Fruit fly (Drosophila melanogaster) whole organism, embryonic: ENCODE results near the gene wapl.

Experiments
- B-H1 ChIP-seq: fragments of 200-800 bp; sonication (Bioruptor generic); IDR thresholded peaks from 3 replicates; pipeline ENCODE4 v1.3.6; 2022; ENCODE audit warnings: missing biosample characterization, missing genetic modification characterization
- CG10565 ChIP-seq: fragments of 200-800 bp; sonication (Bioruptor generic); optimal IDR thresholded peaks from 3 replicates; lab custom pipeline; 2016; ENCODE audit warnings: missing biosample characterization, mild to moderate bottlenecking, missing genetic modification characterization
- CG10979 ChIP-seq: fragments of 200-800 bp; sonication (Bioruptor generic); optimal IDR thresholded peaks from 2 replicates; lab custom pipeline; 2018; ENCODE audit warnings: missing biosample characterization, mild to moderate bottlenecking, missing genetic modification characterization, moderate library complexity
- CG11696 ChIP-seq: fragments of 200-800 bp; sonication (Bioruptor generic); IDR thresholded peaks from 2 replicates; pipeline ENCODE4 v1.3.6; 2022; ENCODE audit warnings: missing biosample characterization, missing genetic modification characterization
- CG12155 ChIP-seq: fragments of 200-800 bp; sonication (Bioruptor generic); optimal IDR thresholded peaks from 3 replicates; lab custom pipeline; 2016; ENCODE audit warnings: missing biosample characterization, missing genetic modification characterization
- CG13775 ChIP-seq: fragments of 200-800 bp; sonication (Bioruptor generic); optimal IDR thresholded peaks from 3 replicates; lab custom pipeline; 2017; ENCODE audit warnings: missing biosample characterization, mild to moderate bottlenecking, missing genetic modification characterization
- CG14441 ChIP-seq: fragments of 200-800 bp; sonication (Bioruptor generic); IDR thresholded peaks from 2 replicates; pipeline ENCODE4 v1.3.6; 2022; ENCODE audit warnings: missing biosample characterization, missing genetic modification characterization
- CG15514 ChIP-seq: fragments of 200-800 bp; sonication (Bioruptor generic); optimal IDR thresholded peaks from 3 replicates; lab custom pipeline; 2017; ENCODE audit warnings: missing biosample characterization, missing genetic modification characterization, mild to moderate bottlenecking, moderate library complexity, missing genetic modification reagents
- CG16815 ChIP-seq: fragments of 200-800 bp; sonication (Bioruptor generic); optimal IDR thresholded peaks from 3 replicates; lab custom pipeline; 2017; ENCODE audit warnings: missing biosample characterization, mild to moderate bottlenecking, missing genetic modification characterization
- CG17568 ChIP-seq: fragments of 200-800 bp; sonication (Bioruptor generic); optimal IDR thresholded peaks from 2 replicates; lab custom pipeline; 2018; ENCODE audit warnings: missing biosample characterization, mild to moderate bottlenecking, missing genetic modification characterization, moderate library complexity
- CG2678 ChIP-seq: fragments of 200-800 bp; sonication (Bioruptor generic); optimal IDR thresholded peaks from 3 replicates; lab custom pipeline; 2019; ENCODE audit warnings: missing biosample characterization, mild to moderate bottlenecking, missing genetic modification characterization, moderate library complexity
- CG30020 ChIP-seq: fragments of 200-800 bp; optimal IDR thresholded peaks from 2 replicates; lab custom pipeline; 2019; ENCODE audit warnings: missing biosample characterization, mild to moderate bottlenecking, missing genetic modification characterization, moderate library complexity
- CG31365 ChIP-seq: fragments of 200-800 bp; sonication (Bioruptor generic); optimal IDR thresholded peaks from 2 replicates; lab custom pipeline; 2018; ENCODE audit warnings: missing biosample characterization, mild to moderate bottlenecking, missing genetic modification characterization
- CG31441 ChIP-seq: fragments of 200-800 bp; sonication (Bioruptor generic); IDR thresholded peaks from 2 replicates; pipeline ENCODE4 v1.3.6; 2022; ENCODE audit warnings: missing biosample characterization, missing genetic modification characterization
- CG32772 ChIP-seq: fragments of 200-800 bp; sonication (Bioruptor generic); IDR thresholded peaks from 2 replicates; pipeline ENCODE4 v1.3.6; 2022; ENCODE audit warnings: missing biosample characterization, missing genetic modification characterization
- CG34376 ChIP-seq: fragments of 200-800 bp; sonication (Bioruptor generic); optimal IDR thresholded peaks from 2 replicates; lab custom pipeline; 2018; ENCODE audit warnings: missing biosample characterization, mild to moderate bottlenecking, missing genetic modification characterization
- CG3995 ChIP-seq: fragments of 200-800 bp; sonication (Bioruptor generic); optimal IDR thresholded peaks from 3 replicates; lab custom pipeline; 2016; ENCODE audit warnings: missing biosample characterization, missing genetic modification characterization
- CG4404 ChIP-seq: fragments of 200-800 bp; sonication (Bioruptor generic); IDR thresholded peaks from 2 replicates; pipeline ENCODE4 v1.3.6; 2022; ENCODE audit warnings: missing biosample characterization, missing genetic modification characterization
- CG5245 ChIP-seq: fragments of 200-800 bp; sonication (Bioruptor generic); optimal IDR thresholded peaks from 3 replicates; lab custom pipeline; 2016; ENCODE audit warnings: missing biosample characterization, missing genetic modification characterization
- CG7556 ChIP-seq: fragments of 200-800 bp; sonication (Bioruptor generic); optimal IDR thresholded peaks from 2 replicates; lab custom pipeline; 2017; ENCODE audit warnings: missing biosample characterization, mild to moderate bottlenecking, missing genetic modification characterization
- HLH3B ChIP-seq: fragments of 200-800 bp; sonication (Bioruptor generic); IDR thresholded peaks from 2 replicates; pipeline ENCODE4 v1.3.6; 2022; ENCODE audit warnings: missing biosample characterization, missing genetic modification characterization
- HLH4C ChIP-seq: fragments of 200-800 bp; sonication (Bioruptor generic); IDR thresholded peaks from 3 replicates; pipeline ENCODE4 v1.3.6; 2022; ENCODE audit warnings: missing biosample characterization, missing genetic modification characterization; ENCODE audit not compliant: partially characterized antibody
- HLH54F ChIP-seq: fragments of 200-800 bp; sonication (Bioruptor generic); optimal IDR thresholded peaks from 3 replicates; lab custom pipeline; 2016; ENCODE audit warnings: missing biosample characterization, missing genetic modification characterization
- Hand ChIP-seq: fragments of 200-800 bp; sonication (Bioruptor generic); optimal IDR thresholded peaks from 2 replicates; lab custom pipeline; 2017; ENCODE audit warnings: mild to moderate bottlenecking, missing biosample characterization, missing genetic modification reagents, missing genetic modification characterization
- Hmr ChIP-seq: fragments of 200-800 bp; sonication (Bioruptor generic); optimal IDR thresholded peaks from 3 replicates; lab custom pipeline; 2017; ENCODE audit warnings: mild to moderate bottlenecking, missing biosample characterization, missing genetic modification reagents, missing genetic modification characterization
- NC2β ChIP-seq: fragments of 200-800 bp; sonication (Bioruptor generic); optimal IDR thresholded peaks from 2 replicates; lab custom pipeline; 2016; ENCODE audit warnings: missing biosample characterization, missing genetic modification characterization
- Opbp ChIP-seq: fragments of 200-800 bp; sonication (Bioruptor generic); IDR thresholded peaks from 3 replicates; pipeline ENCODE4 v1.3.6; 2022; ENCODE audit warnings: missing biosample characterization, missing genetic modification characterization; ENCODE audit not compliant: partially characterized antibody
- ap ChIP-seq: fragments of 200-800 bp; sonication (Bioruptor generic); IDR thresholded peaks from 2 replicates; pipeline ENCODE4 v1.3.6; 2022; ENCODE audit warnings: missing biosample characterization, missing genetic modification characterization
- chif ChIP-seq, 2 experiments: fragments of 200-800 bp; sonication (Bioruptor generic); optimal IDR thresholded peaks; 3 replicates each; lab custom pipeline; 2016; ENCODE audit warnings: missing biosample characterization in 2 of 2, missing genetic modification characterization in 2 of 2
- ci ChIP-seq: fragments of 200-800 bp; sonication (Bioruptor generic); IDR thresholded peaks from 3 replicates; pipeline ENCODE4 v1.3.6; 2022; ENCODE audit warnings: missing biosample characterization, missing genetic modification characterization
- dati ChIP-seq: fragments of 200-800 bp; sonication (Bioruptor generic); IDR thresholded peaks from 2 replicates; pipeline ENCODE4 v1.3.6; 2022; ENCODE audit warnings: missing biosample characterization, missing genetic modification characterization
- eyg ChIP-seq: fragments of 200-800 bp; sonication (Bioruptor generic); optimal IDR thresholded peaks from 3 replicates; lab custom pipeline; 2016; ENCODE audit warnings: missing biosample characterization, missing genetic modification characterization
- grn ChIP-seq: fragments of 200-800 bp; sonication (Bioruptor generic); optimal IDR thresholded peaks from 3 replicates; lab custom pipeline; 2017; ENCODE audit warnings: missing biosample characterization, missing genetic modification characterization
- gsb-n ChIP-seq: fragments of 200-800 bp; sonication (Bioruptor generic); optimal IDR thresholded peaks from 3 replicates; lab custom pipeline; 2018; ENCODE audit warnings: missing biosample characterization, mild to moderate bottlenecking, missing genetic modification characterization
- ham ChIP-seq: fragments of 200-800 bp; sonication (Bioruptor generic); IDR thresholded peaks from 2 replicates; pipeline ENCODE4 v1.3.6; 2022; ENCODE audit warnings: missing biosample characterization, missing genetic modification characterization
- hb ChIP-seq: fragments of 200-800 bp; sonication (Bioruptor generic); IDR thresholded peaks from 3 replicates; pipeline ENCODE4 v1.3.6; 2022; ENCODE audit warnings: missing biosample characterization, missing genetic modification characterization; ENCODE audit not compliant: partially characterized antibody
- lilli ChIP-seq: fragments of 200-800 bp; sonication (Bioruptor generic); optimal IDR thresholded peaks from 3 replicates; lab custom pipeline; 2016; ENCODE audit warnings: missing biosample characterization, missing genetic modification characterization
- luna ChIP-seq: fragments of 200-800 bp; sonication (Bioruptor generic); optimal IDR thresholded peaks from 2 replicates; lab custom pipeline; 2016; ENCODE audit warnings: missing biosample characterization, missing genetic modification characterization
- nerfin-2 ChIP-seq: fragments of 200-800 bp; sonication (Bioruptor generic); IDR thresholded peaks from 2 replicates; pipeline ENCODE4 v1.3.6; 2022; ENCODE audit warnings: missing biosample characterization, missing genetic modification characterization; ENCODE audit not compliant: partially characterized antibody
- nmo ChIP-seq: fragments of 200-800 bp; sonication (Bioruptor generic); optimal IDR thresholded peaks from 2 replicates; lab custom pipeline; 2018; ENCODE audit warnings: missing biosample characterization, mild to moderate bottlenecking, missing genetic modification characterization, moderate library complexity
- pb ChIP-seq: fragments of 200-800 bp; sonication (Bioruptor generic); optimal IDR thresholded peaks from 3 replicates; lab custom pipeline; 2016; ENCODE audit warnings: missing biosample characterization, missing genetic modification characterization
- phol ChIP-seq: fragments of 200-800 bp; sonication (Bioruptor generic); optimal IDR thresholded peaks from 3 replicates; lab custom pipeline; 2018; ENCODE audit warnings: missing biosample characterization, mild to moderate bottlenecking, missing genetic modification characterization, moderate library complexity
- prd ChIP-seq, 3 experiments: fragments of >200 bp in 2 of 3; fragments of 200-800 bp in 1 of 3; sonication (Bioruptor generic) in 1 of 3; optimal IDR thresholded peaks in 2 of 3; IDR thresholded peaks in 1 of 3; 2 replicates in 2 of 3; 3 replicates in 1 of 3; pipeline versions ENCODE4 v1.3.6 to Lab custom; 2017 to 2022; ENCODE audit warnings: missing biosample characterization in 1 of 3, missing genetic modification characterization in 1 of 3
- ranshi ChIP-seq: fragments of 200-800 bp; sonication (Bioruptor generic); IDR thresholded peaks from 2 replicates; pipeline ENCODE4 v1.3.6; 2022; ENCODE audit warnings: missing biosample characterization, missing genetic modification characterization
- rib ChIP-seq: fragments of 200-800 bp; sonication (Bioruptor generic); IDR thresholded peaks from 2 replicates; pipeline ENCODE4 v1.3.6; 2022; ENCODE audit warnings: missing biosample characterization, missing genetic modification characterization
- shn ChIP-seq: fragments of 200-800 bp; sonication (Bioruptor generic); optimal IDR thresholded peaks from 3 replicates; lab custom pipeline; 2016; ENCODE audit warnings: missing biosample characterization, missing genetic modification characterization
- sr ChIP-seq: fragments of 200-800 bp; sonication (Bioruptor generic); IDR thresholded peaks from 3 replicates; pipeline ENCODE4 v1.3.6; 2022; ENCODE audit warnings: missing biosample characterization, missing genetic modification characterization
- wdn ChIP-seq: fragments of 200-800 bp; sonication (Bioruptor generic); IDR thresholded peaks from 2 replicates; pipeline ENCODE4 v1.3.6; 2022; ENCODE audit warnings: missing biosample characterization, missing genetic modification characterization

Gene wapl

dm6 chrX:2145690-2146470 is 12.9 kb downstream of the wapl start (continued):
- no peak for TF ChIP-seq ham (GFP tag; lab: Robert Waterston, UW)
- no peak for TF ChIP-seq ap
- peak in 1 of 2 experiments; percentile 19 for TF ChIP-seq chif (GFP tag; optimal IDR thresholded peaks at IDR 0.05; lab: Kevin White, UChicago)
- TF ChIP-seq CG7556 = peak; percentile 50
- peak; percentile 69 for TF ChIP-seq HLH4C
- TF ChIP-seq sr = no peak
- peak; percentile 16; the same call in 1 of the 2 replicates for TF ChIP-seq CG14441 (GFP tag; lab: Robert Waterston, UW)
- peak; percentile 3 for TF ChIP-seq CG5245 (GFP tag; lab: Kevin White, UChicago)
- 0 out of 2 replicates have a peak, but pooled peaks have one; percentile 20 for TF ChIP-seq wdn (GFP tag; lab: Robert Waterston, UW)
- TF ChIP-seq CG32772 (GFP tag; lab: Robert Waterston, UW) = no peak
- peak; percentile 19 for TF ChIP-seq pb
- peak; percentile 73 for TF ChIP-seq CG3995
- no peak for TF ChIP-seq CG10565 (GFP tag; lab: Kevin White, UChicago)
- no peak for TF ChIP-seq CG11696 (GFP tag; lab: Robert Waterston, UW)
- peak; percentile 37 for TF ChIP-seq lilli (GFP tag; lab: Kevin White, UChicago)
- TF ChIP-seq hb (GFP tag; lab: Robert Waterston, UW) = peak; percentile 77; the same call in 2 of the 3 replicates
- TF ChIP-seq eyg (GFP tag; lab: Kevin White, UChicago) = peak; percentile 9
- no peak for TF ChIP-seq prd (optimal IDR thresholded peaks at IDR 0.05; lab: Kevin White, UChicago)
- peak; percentile 38; the same call in 1 of the 3 replicates for TF ChIP-seq prd (GFP tag; IDR thresholded peaks at IDR 0.05; lab: Robert Waterston, UW)
- TF ChIP-seq nerfin-2 (GFP tag; lab: Robert Waterston, UW) = no peak
- peak; percentile 36 for TF ChIP-seq Hmr
- TF ChIP-seq gsb-n (tag; lab: Kevin White, UChicago) = no peak
- TF ChIP-seq CG10979 (tag; lab: Kevin White, UChicago) = peak; percentile 15
- peak; percentile 49; the same call in 1 of the 3 replicates for TF ChIP-seq ci (GFP tag; lab: Robert Waterston, UW)
- TF ChIP-seq CG34376 (GFP tag; lab: Kevin White, UChicago) = peak; percentile 31
- TF ChIP-seq Opbp (GFP tag; lab: Robert Waterston, UW) = 0 out of 3 replicates have a peak, but pooled peaks have one; percentile 22
- peak; percentile 7 for TF ChIP-seq grn
- TF ChIP-seq NC2β = no peak
- TF ChIP-seq phol (tag; lab: Kevin White, UChicago) = peak; percentile 14
- TF ChIP-seq B-H1 = no peak
- no peak for TF ChIP-seq CG31365
- TF ChIP-seq CG17568 (GFP tag; lab: Kevin White, UChicago) = no peak
- peak; percentile 6 for TF ChIP-seq HLH54F (GFP tag; lab: Kevin White, UChicago)
- TF ChIP-seq ranshi (GFP tag; lab: Robert Waterston, UW) = no peak
- 0 out of 2 replicates have a peak, but pooled peaks have one; percentile 37 for TF ChIP-seq rib
- peak; percentile 36; the same call in 1 of the 2 replicates for TF ChIP-seq CG31441 (GFP tag; lab: Robert Waterston, UW)
- no peak for TF ChIP-seq CG30020 (tag; lab: Kevin White, UChicago)
- peak; percentile 24 for TF ChIP-seq nmo (GFP tag; lab: Kevin White, UChicago)
- no peak for TF ChIP-seq HLH3B (GFP tag; lab: Robert Waterston, UW)
- peak; percentile 11 for TF ChIP-seq CG16815 (GFP tag; lab: Kevin White, UChicago)
- TF ChIP-seq CG15514 = no peak
- peak; percentile 1 for TF ChIP-seq Hand (GFP tag; lab: Kevin White, UChicago)
- TF ChIP-seq CG4404 (GFP tag; lab: Robert Waterston, UW) = peak; percentile 37; the same call in 1 of the 2 replicates
- peak; percentile 36 for TF ChIP-seq CG13775 (GFP tag; lab: Kevin White, UChicago)
- TF ChIP-seq shn = peak; percentile 22
- TF ChIP-seq CG12155 (GFP tag; lab: Kevin White, UChicago) = peak; percentile 25
- peak; percentile 27 for TF ChIP-seq luna
- TF ChIP-seq dati (GFP tag; lab: Robert Waterston, UW) = no peak
- peak; percentile 60 for TF ChIP-seq CG2678 (tag; lab: Kevin White, UChicago)
